Worm (Caenorhabditis elegans) whole organism, young adult: ENCODE results near the gene droe-4.

Source experiments
- B0261.1 ChIP-seq: sonication (generic microtip); optimal IDR thresholded peaks from 2 replicates; lab custom pipeline; 2016; ENCODE audit warnings: mild to moderate bottlenecking, missing genetic modification characterization, moderate library complexity, missing compliant biosample characterization
- F10E7.11 ChIP-seq: sonication (generic microtip); optimal IDR thresholded peaks from 2 replicates; lab custom pipeline; 2017; ENCODE audit warnings: mild to moderate bottlenecking, missing genetic modification characterization, moderate library complexity, missing compliant biosample characterization
- F33H1.4 ChIP-seq: fragments of 200-800 bp; sonication (Bioruptor generic); IDR thresholded peaks from 2 replicates; pipeline ENCODE4 v1.3.6; 2022; ENCODE audit warnings: missing genetic modification reagents, missing genetic modification characterization, missing compliant biosample characterization
- F37B4.10 ChIP-seq: fragments of 200-800 bp; sonication (Bioruptor generic); IDR thresholded peaks from 2 replicates; pipeline ENCODE4 v1.3.6; 2022; ENCODE audit warnings: missing genetic modification characterization, missing compliant biosample characterization
- F49E8.2 ChIP-seq: sonication (generic microtip); optimal IDR thresholded peaks from 3 replicates; lab custom pipeline; 2017; ENCODE audit warnings: missing genetic modification characterization, mild to moderate bottlenecking, missing compliant biosample characterization, antibody characterized with exemption, moderate library complexity; ENCODE audit not compliant: insufficient read depth
- K11D2.4 ChIP-seq: fragments of 200-800 bp; sonication (Bioruptor generic); IDR thresholded peaks from 2 replicates; pipeline ENCODE4 v1.3.6; 2022; ENCODE audit warnings: missing genetic modification reagents, missing genetic modification characterization, missing compliant biosample characterization
- T26A5.8 ChIP-seq: sonication (generic microtip); optimal IDR thresholded peaks from 2 replicates; lab custom pipeline; 2016; ENCODE audit warnings: missing genetic modification characterization, missing compliant biosample characterization
- Y53F4B.3 ChIP-seq: fragments of 200-800 bp; sonication (Bioruptor generic); IDR thresholded peaks from 2 replicates; pipeline ENCODE4 v1.3.6; 2022; ENCODE audit warnings: missing genetic modification reagents, missing genetic modification characterization, missing compliant biosample characterization
- Y53G8AR.9 ChIP-seq: fragments of 200-800 bp; sonication (Bioruptor generic); conservative IDR thresholded peaks from 2 replicates; pipeline ENCODE4 v1.3.6; 2022; ENCODE audit warnings: missing genetic modification reagents, missing genetic modification characterization, missing compliant biosample characterization
- Y56A3A.18 ChIP-seq: fragments of 200-800 bp; sonication (Bioruptor generic); IDR thresholded peaks from 2 replicates; pipeline ENCODE4 v1.3.6; 2022; ENCODE audit warnings: missing genetic modification reagents, missing genetic modification characterization, missing compliant biosample characterization
- Y67H2A.10 ChIP-seq: fragments of 200-800 bp; sonication (Bioruptor generic); conservative IDR thresholded peaks from 2 replicates; pipeline ENCODE4 v1.3.6; 2022; ENCODE audit warnings: missing genetic modification reagents, missing genetic modification characterization, missing compliant biosample characterization
- Y95B8A.8 ChIP-seq: fragments of 200-800 bp; sonication (Bioruptor generic); IDR thresholded peaks from 2 replicates; pipeline ENCODE4 v1.3.6; 2022; ENCODE audit warnings: missing genetic modification reagents, missing genetic modification characterization, missing compliant biosample characterization
- aptf-2 ChIP-seq: fragments of 200-800 bp; sonication (Bioruptor generic); conservative IDR thresholded peaks from 2 replicates; pipeline ENCODE4 v1.3.6; 2022; ENCODE audit warnings: missing genetic modification reagents, missing genetic modification characterization, missing compliant biosample characterization
- atf-7 ChIP-seq: sonication (generic microtip); optimal IDR thresholded peaks from 2 replicates; lab custom pipeline; 2017; ENCODE audit warnings: mild to moderate bottlenecking, missing genetic modification characterization, missing compliant biosample characterization
- athp-1 ChIP-seq: sonication (generic microtip); optimal IDR thresholded peaks from 2 replicates; lab custom pipeline; 2017; ENCODE audit warnings: mild to moderate bottlenecking, missing genetic modification characterization, missing compliant biosample characterization
- attf-5 ChIP-seq: fragments of 200-800 bp; sonication (Bioruptor generic); optimal IDR thresholded peaks from 2 replicates; lab custom pipeline; 2018; ENCODE audit warnings: mild to moderate bottlenecking, missing genetic modification characterization, missing compliant biosample characterization
- bed-1 ChIP-seq: fragments of 200-800 bp; sonication (Bioruptor generic); IDR thresholded peaks from 2 replicates; pipeline ENCODE4 v1.3.6; 2022; ENCODE audit warnings: missing genetic modification reagents, missing genetic modification characterization, missing compliant biosample characterization
- ceh-100 ChIP-seq: fragments of 200-800 bp; sonication (Bioruptor generic); IDR thresholded peaks from 2 replicates; pipeline ENCODE4 v1.3.6; 2022; ENCODE audit warnings: missing genetic modification reagents, missing genetic modification characterization, missing compliant biosample characterization
- ceh-27 ChIP-seq: fragments of 200-800 bp; sonication (Bioruptor generic); optimal IDR thresholded peaks from 2 replicates; lab custom pipeline; 2018; ENCODE audit warnings: mild to moderate bottlenecking, missing genetic modification characterization, moderate library complexity, missing compliant biosample characterization
- ceh-40 ChIP-seq: fragments of 200-800 bp; sonication (Bioruptor generic); IDR thresholded peaks from 2 replicates; pipeline ENCODE4 v1.3.6; 2022; ENCODE audit warnings: missing genetic modification characterization, missing compliant biosample characterization
- ceh-58 ChIP-seq: fragments of 200-800 bp; sonication (Bioruptor generic); IDR thresholded peaks from 2 replicates; pipeline ENCODE4 v1.3.6; 2022; ENCODE audit warnings: missing genetic modification characterization, missing compliant biosample characterization
- chd-7 ChIP-seq: sonication (generic microtip); optimal IDR thresholded peaks from 2 replicates; lab custom pipeline; 2016; ENCODE audit warnings: mild to moderate bottlenecking, missing genetic modification characterization, moderate library complexity, missing compliant biosample characterization
- dpff-1 ChIP-seq: sonication (generic microtip); optimal IDR thresholded peaks from 2 replicates; lab custom pipeline; 2017; ENCODE audit warnings: mild to moderate bottlenecking, missing genetic modification characterization, missing compliant biosample characterization
- dpl-1 ChIP-seq: fragments of 150-350 bp; optimal IDR thresholded peaks from 2 replicates; lab custom pipeline; 2014; ENCODE audit warnings: missing biosample characterization, missing genetic modification reagents, missing genetic modification characterization
- efl-1 ChIP-seq: fragments of 150-350 bp; optimal IDR thresholded peaks from 2 replicates; lab custom pipeline; 2014; ENCODE audit warnings: missing biosample characterization, missing genetic modification reagents, missing genetic modification characterization
- ekl-4 ChIP-seq: fragments of 200-800 bp; sonication (Bioruptor generic); IDR thresholded peaks from 2 replicates; pipeline ENCODE4 v1.3.6; 2022; ENCODE audit warnings: missing genetic modification reagents, missing genetic modification characterization, missing compliant biosample characterization
- ets-4 ChIP-seq: fragments of 200-800 bp; sonication (Bioruptor generic); optimal IDR thresholded peaks from 2 replicates; lab custom pipeline; 2018; ENCODE audit warnings: mild to moderate bottlenecking, missing genetic modification characterization, missing compliant biosample characterization
- him-1 ChIP-seq: sonication (generic microtip); optimal IDR thresholded peaks from 2 replicates; lab custom pipeline; 2016; ENCODE audit warnings: missing genotype, missing genetic modification reagents, missing genetic modification characterization, missing compliant biosample characterization
- hmg-20 ChIP-seq: fragments of 200-800 bp; sonication (Bioruptor generic); IDR thresholded peaks from 2 replicates; pipeline ENCODE4 v1.3.6; 2022; ENCODE audit warnings: missing genetic modification reagents, missing genetic modification characterization, missing compliant biosample characterization
- hrde-1 ChIP-seq: sonication (generic microtip); optimal IDR thresholded peaks from 2 replicates; lab custom pipeline; 2016; ENCODE audit warnings: missing genetic modification characterization, mild to moderate bottlenecking, missing compliant biosample characterization, moderate library complexity, missing genotype, missing genetic modification reagents, borderline replicate concordance
- lin-40 ChIP-seq: sonication (generic microtip); optimal IDR thresholded peaks from 2 replicates; lab custom pipeline; 2016; ENCODE audit warnings: missing genetic modification characterization, mild to moderate bottlenecking, missing compliant biosample characterization, missing genotype, missing genetic modification reagents
- lin-54 ChIP-seq: fragments of 200-800 bp; sonication (Bioruptor generic); optimal IDR thresholded peaks from 2 replicates; lab custom pipeline; 2018; ENCODE audit warnings: mild to moderate bottlenecking, missing genetic modification characterization, missing compliant biosample characterization
- lsl-1 ChIP-seq: fragments of 200-800 bp; sonication (Bioruptor generic); optimal IDR thresholded peaks from 2 replicates; lab custom pipeline; 2018; ENCODE audit warnings: mild to moderate bottlenecking, missing genetic modification characterization, moderate library complexity, missing compliant biosample characterization
- mel-28 ChIP-seq: sonication (generic microtip); optimal IDR thresholded peaks from 2 replicates; lab custom pipeline; 2016; ENCODE audit warnings: borderline replicate concordance, mild to moderate bottlenecking, missing genetic modification characterization, missing compliant biosample characterization
- nfya-1 ChIP-seq: sonication (generic microtip); optimal IDR thresholded peaks from 2 replicates; lab custom pipeline; 2017; ENCODE audit warnings: antibody characterized with exemption, missing compliant biosample characterization, missing genetic modification characterization, borderline replicate concordance; ENCODE audit not compliant: insufficient read depth
- nfyb-1 ChIP-seq: fragments of 200-800 bp; sonication (Bioruptor generic); IDR thresholded peaks from 2 replicates; pipeline ENCODE4 v1.3.6; 2022; ENCODE audit warnings: missing genetic modification reagents, missing genetic modification characterization, missing compliant biosample characterization
- nhr-179 ChIP-seq: sonication (generic microtip); optimal IDR thresholded peaks from 2 replicates; lab custom pipeline; 2016; ENCODE audit warnings: mild to moderate bottlenecking, missing genetic modification characterization, missing compliant biosample characterization
- nhr-27 ChIP-seq: fragments of 200-800 bp; sonication (Bioruptor generic); optimal IDR thresholded peaks from 2 replicates; lab custom pipeline; 2018; ENCODE audit warnings: mild to moderate bottlenecking, missing genetic modification characterization, moderate library complexity, missing compliant biosample characterization
- nhr-80 ChIP-seq: sonication (generic microtip); optimal IDR thresholded peaks from 2 replicates; lab custom pipeline; 2016; ENCODE audit warnings: missing genetic modification characterization, missing compliant biosample characterization
- pha-4 ChIP-seq: fragments of 150-350 bp; sonication (generic microtip); optimal IDR thresholded peaks from 2 replicates; lab custom pipeline; 2014; ENCODE audit warnings: missing biosample characterization, missing genetic modification reagents, missing genetic modification characterization
- rpc-1 ChIP-seq, 2 experiments: fragments of 150-350 bp in 1 of 2; sonication (generic microtip) in 1 of 2; optimal IDR thresholded peaks; 2 replicates each; lab custom pipeline; 2014 to 2018; ENCODE audit warnings: missing biosample characterization in 1 of 2, missing genetic modification characterization in 1 of 2, missing genetic modification reagents in 1 of 2, missing genotype in 1 of 2
- sdz-38 ChIP-seq: sonication (generic microtip); optimal IDR thresholded peaks from 2 replicates; lab custom pipeline; 2016; ENCODE audit warnings: missing genotype, missing genetic modification characterization, missing compliant biosample characterization
- snpc-1.1 ChIP-seq: sonication (generic microtip); optimal IDR thresholded peaks from 2 replicates; lab custom pipeline; 2017; ENCODE audit warnings: missing genetic modification characterization, mild to moderate bottlenecking, missing compliant biosample characterization, antibody characterized with exemption, moderate library complexity, missing genotype, missing genetic modification reagents; ENCODE audit not compliant: insufficient read depth
- snpc-3.4 ChIP-seq: sonication (generic microtip); optimal IDR thresholded peaks from 2 replicates; lab custom pipeline; 2017; ENCODE audit warnings: missing genetic modification characterization, mild to moderate bottlenecking, missing compliant biosample characterization, antibody characterized with exemption, moderate library complexity, missing genotype, missing genetic modification reagents
- snpc-4 ChIP-seq, 5 experiments: fragments of 150-350 bp in 1 of 5; sonication (generic microtip) in 4 of 5; optimal IDR thresholded peaks; 2 replicates each; lab custom pipeline; 2014 to 2018; ENCODE audit warnings: missing genetic modification characterization in 5 of 5, missing biosample characterization in 3 of 5, antibody characterized with exemption in 2 of 5, mild to moderate bottlenecking in 2 of 5, missing compliant biosample characterization in 2 of 5, missing genotype in 2 of 5, moderate library complexity in 2 of 5, missing genetic modification reagents in 1 of 5
- unc-130 ChIP-seq: sonication (generic microtip); optimal IDR thresholded peaks from 2 replicates; lab custom pipeline; 2016; ENCODE audit warnings: missing genetic modification reagents, missing genetic modification characterization, missing compliant biosample characterization
- xnd-1 ChIP-seq: sonication (generic microtip); optimal IDR thresholded peaks from 2 replicates; lab custom pipeline; 2016; ENCODE audit warnings: missing genotype, missing genetic modification reagents, missing genetic modification characterization, missing compliant biosample characterization
- ztf-3 ChIP-seq: fragments of 200-800 bp; sonication (Bioruptor generic); optimal IDR thresholded peaks from 2 replicates; lab custom pipeline; 2018; ENCODE audit warnings: mild to moderate bottlenecking, missing genetic modification characterization, missing compliant biosample characterization

Gene droe-4

DNA sequence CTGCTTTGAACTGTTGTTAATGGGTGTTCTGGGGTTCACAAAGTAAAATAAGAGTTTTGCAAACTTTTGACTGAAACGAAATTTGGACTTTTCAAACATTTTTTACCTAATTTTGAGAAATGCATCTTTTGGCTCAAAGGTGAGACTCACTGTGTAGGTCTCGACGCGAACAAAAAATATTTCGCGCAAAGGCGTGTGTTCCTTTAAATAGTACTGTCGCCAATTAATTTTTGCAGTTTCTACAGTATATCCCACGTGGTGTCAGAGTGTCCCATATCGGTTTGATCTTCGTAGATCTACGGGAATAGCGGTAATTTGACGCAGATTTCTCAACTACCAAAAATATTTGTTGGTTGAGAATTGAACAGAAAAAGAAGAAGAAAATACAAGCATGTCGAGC is 21.2 kb downstream of the droe-4 start:
- TF ChIP-seq hmg-20 (no peak), mel-28 (tag; lab: Kevin White, UChicago) (no peak), B0261.1 (tag; lab: Kevin White, UChicago) (no peak), rpc-1 (optimal IDR thresholded peaks at IDR 0.05; lab: Kevin White, UChicago) (no peak), rpc-1 (tag; optimal IDR thresholded peaks at IDR 0.05; lab: Kevin White, UChicago) (no peak), dpff-1 (tag; lab: Kevin White, UChicago) (no peak), lin-40 (tag; lab: Kevin White, UChicago) (no peak), Y56A3A.18 (GFP tag; lab: Robert Waterston, UW) (no peak), snpc-3.4 (tag; lab: Kevin White, UChicago) (no peak), aptf-2 (no peak), Y67H2A.10 (GFP tag; lab: Robert Waterston, UW) (no peak), lsl-1 (GFP tag; lab: Kevin White, UChicago) (peak; percentile 42), bed-1 (no peak), F37B4.10 (GFP tag; lab: Robert Waterston, UW) (no peak), nhr-80 (tag; lab: Kevin White, UChicago) (no peak), dpl-1 (GFP tag; lab: Kevin White, UChicago) (no peak), nfya-1 (tag; lab: Kevin White, UChicago) (no peak), F49E8.2 (no peak), unc-130 (GFP tag; lab: Kevin White, UChicago) (no peak), efl-1 (GFP tag; lab: Kevin White, UChicago) (peak; percentile 22), sdz-38 (no peak), snpc-4 (GFP tag; optimal IDR thresholded peaks at IDR 0.05; lab: Kevin White, UChicago) (no peak), snpc-4 (tag; optimal IDR thresholded peaks at IDR 0.05; lab: Kevin White, UChicago) (peak in 2 of 4 experiments; percentile 10 to 13), Y53G8AR.9 (GFP tag; lab: Robert Waterston, UW) (no peak), F10E7.11 (no peak), nhr-27 (no peak), T26A5.8 (tag; lab: Kevin White, UChicago) (no peak), ztf-3 (no peak), ceh-58 (no peak), atf-7 (tag; lab: Kevin White, UChicago) (no peak), K11D2.4 (GFP tag; lab: Robert Waterston, UW) (no peak), pha-4 (no peak), ekl-4 (GFP tag; lab: Robert Waterston, UW) (no peak), chd-7 (no peak), Y95B8A.8 (GFP tag; lab: Robert Waterston, UW) (no peak), him-1 (tag; lab: Kevin White, UChicago) (no peak), athp-1 (tag; lab: Kevin White, UChicago) (peak; percentile 37), Y53F4B.3 (no peak), snpc-1.1 (tag; lab: Kevin White, UChicago) (no peak), hrde-1 (tag; lab: Kevin White, UChicago) (no peak), nfyb-1 (GFP tag; lab: Robert Waterston, UW) (no peak), ceh-40 (GFP tag; lab: Robert Waterston, UW) (0 out of 2 replicates have a peak, but pooled peaks have one; percentile 53), nhr-179 (tag; lab: Kevin White, UChicago) (no peak), lin-54 (GFP tag; lab: Kevin White, UChicago) (peak; percentile 19), ceh-27 (GFP tag; lab: Kevin White, UChicago) (no peak), ceh-100 (0 out of 2 replicates have a peak, but pooled peaks have one; percentile 11), xnd-1 (tag; lab: Kevin White, UChicago) (no peak), attf-5 (GFP tag; lab: Kevin White, UChicago) (no peak), F33H1.4 (GFP tag; lab: Robert Waterston, UW) (peak; percentile 35), ets-4 (GFP tag; lab: Kevin White, UChicago) (no peak)
